Fruit fly (Drosophila melanogaster) whole organism, embryonic: Measurements from ENCODE around the gene RpL35A.
A peak's percentile ranks its signal among the peaks of the same experiment; 100 is the strongest.

Experiments
- Atf3 ChIP-seq: fragments of 200-800 bp; sonication (Bioruptor generic); optimal IDR thresholded peaks from 3 replicates; lab custom pipeline; 2016; ENCODE audit warnings: missing biosample characterization, missing genetic modification characterization
- CG10366 ChIP-seq: fragments of 200-800 bp; sonication (Bioruptor generic); IDR thresholded peaks from 2 replicates; pipeline ENCODE4 v1.3.6; 2022; ENCODE audit warnings: missing biosample characterization, missing genetic modification characterization
- CG10543 ChIP-seq: fragments of 200-800 bp; sonication (Bioruptor generic); optimal IDR thresholded peaks from 3 replicates; lab custom pipeline; 2017; ENCODE audit warnings: missing biosample characterization, mild to moderate bottlenecking, missing genetic modification characterization, moderate library complexity
- CG10979 ChIP-seq: fragments of 200-800 bp; sonication (Bioruptor generic); optimal IDR thresholded peaks from 2 replicates; lab custom pipeline; 2018; ENCODE audit warnings: missing biosample characterization, mild to moderate bottlenecking, missing genetic modification characterization, moderate library complexity
- CG11456 ChIP-seq: fragments of 200-800 bp; sonication (Bioruptor generic); IDR thresholded peaks from 3 replicates; pipeline ENCODE4 v1.3.6; 2022; ENCODE audit warnings: missing biosample characterization, missing genetic modification characterization
- CG12219 ChIP-seq: fragments of 200-800 bp; sonication (Bioruptor generic); optimal IDR thresholded peaks from 3 replicates; lab custom pipeline; 2018; ENCODE audit warnings: missing biosample characterization, mild to moderate bottlenecking, missing genetic modification characterization
- CG12236 ChIP-seq: fragments of 200-800 bp; sonication (Bioruptor generic); optimal IDR thresholded peaks from 2 replicates; lab custom pipeline; 2016; ENCODE audit warnings: missing biosample characterization, missing genetic modification characterization
- CG15479 ChIP-seq: fragments of 200-800 bp; sonication (Bioruptor generic); optimal IDR thresholded peaks from 3 replicates; lab custom pipeline; 2019; ENCODE audit warnings: missing biosample characterization, mild to moderate bottlenecking, missing genetic modification characterization, moderate library complexity
- CG17361 ChIP-seq: fragments of 200-800 bp; sonication (Bioruptor generic); IDR thresholded peaks from 3 replicates; pipeline ENCODE4 v1.3.6; 2022; ENCODE audit warnings: missing biosample characterization, missing genetic modification characterization
- CG2116 ChIP-seq: fragments of 200-800 bp; sonication (Bioruptor generic); optimal IDR thresholded peaks from 3 replicates; lab custom pipeline; 2018; ENCODE audit warnings: missing biosample characterization, mild to moderate bottlenecking, missing genetic modification characterization
- CG2875 ChIP-seq: fragments of 200-800 bp; sonication (Bioruptor generic); optimal IDR thresholded peaks from 2 replicates; lab custom pipeline; 2017; ENCODE audit warnings: missing biosample characterization, mild to moderate bottlenecking, missing genetic modification characterization, missing genetic modification reagents
- CG3407 ChIP-seq: fragments of 200-800 bp; sonication (Bioruptor generic); optimal IDR thresholded peaks from 2 replicates; lab custom pipeline; 2018; ENCODE audit warnings: missing biosample characterization, mild to moderate bottlenecking, missing genetic modification characterization
- CG43689 ChIP-seq: fragments of 200-800 bp; sonication (Bioruptor generic); IDR thresholded peaks from 2 replicates; pipeline ENCODE4 v1.3.6; 2022; ENCODE audit warnings: missing biosample characterization, missing genetic modification characterization
- CG4617 ChIP-seq: fragments of 200-800 bp; sonication (Bioruptor generic); optimal IDR thresholded peaks from 3 replicates; lab custom pipeline; 2016; ENCODE audit warnings: missing biosample characterization, missing genetic modification characterization, borderline replicate concordance
- CG5180 ChIP-seq: fragments of 200-800 bp; sonication (Bioruptor generic); optimal IDR thresholded peaks from 3 replicates; lab custom pipeline; 2017; ENCODE audit warnings: missing biosample characterization, missing genetic modification characterization, mild to moderate bottlenecking, moderate library complexity, missing genetic modification reagents
- CG6689 ChIP-seq: fragments of 200-800 bp; sonication (Bioruptor generic); IDR thresholded peaks from 2 replicates; pipeline ENCODE4 v1.3.6; 2022; ENCODE audit warnings: missing biosample characterization, missing genetic modification characterization
- CG6813 ChIP-seq: fragments of 200-800 bp; sonication (Bioruptor generic); optimal IDR thresholded peaks from 2 replicates; lab custom pipeline; 2017; ENCODE audit warnings: missing biosample characterization, missing genetic modification characterization, mild to moderate bottlenecking, moderate library complexity, missing genetic modification reagents
- CG7556 ChIP-seq: fragments of 200-800 bp; sonication (Bioruptor generic); optimal IDR thresholded peaks from 2 replicates; lab custom pipeline; 2017; ENCODE audit warnings: missing biosample characterization, mild to moderate bottlenecking, missing genetic modification characterization
- CG8290 ChIP-seq, 3 experiments: fragments of 200-800 bp; sonication (Bioruptor generic); optimal IDR thresholded peaks; 2 replicates each; lab custom pipeline; 2016 to 2019; ENCODE audit warnings: missing biosample characterization in 3 of 3, missing genetic modification characterization in 3 of 3, mild to moderate bottlenecking in 2 of 3, moderate library complexity in 1 of 3
- CG8924 ChIP-seq: fragments of 200-800 bp; optimal IDR thresholded peaks from 3 replicates; lab custom pipeline; 2019; ENCODE audit warnings: missing biosample characterization, mild to moderate bottlenecking, missing genetic modification characterization, moderate library complexity
- CG9215 ChIP-seq: fragments of 200-800 bp; sonication (Bioruptor generic); IDR thresholded peaks from 2 replicates; pipeline ENCODE4 v1.3.6; 2022; ENCODE audit warnings: missing biosample characterization, missing genetic modification characterization
- Dip2 ChIP-seq: fragments of 200-800 bp; sonication (Bioruptor generic); IDR thresholded peaks from 2 replicates; pipeline ENCODE4 v1.3.6; 2022; ENCODE audit warnings: missing biosample characterization, missing genetic modification characterization
- Dref ChIP-seq: fragments of 200-800 bp; sonication (Bioruptor generic); IDR thresholded peaks from 2 replicates; pipeline ENCODE4 v1.3.6; 2022; ENCODE audit warnings: missing biosample characterization, missing genetic modification characterization
- GATAe ChIP-seq: fragments of 200-800 bp; sonication (Bioruptor generic); conservative IDR thresholded peaks from 2 replicates; pipeline ENCODE4 v1.3.6; 2022; ENCODE audit warnings: missing biosample characterization, missing genetic modification characterization
- Gug ChIP-seq: fragments of 200-800 bp; sonication (Bioruptor generic); IDR thresholded peaks from 4 replicates; pipeline ENCODE4 v1.3.6; 2022; ENCODE audit warnings: missing biosample characterization, missing genetic modification characterization
- H15 ChIP-seq: fragments of 200-800 bp; sonication (Bioruptor generic); IDR thresholded peaks from 3 replicates; pipeline ENCODE4 v1.3.6; 2022; ENCODE audit warnings: missing biosample characterization, missing genetic modification characterization
- Hr3 ChIP-seq: fragments of 200-800 bp; sonication (Bioruptor generic); optimal IDR thresholded peaks from 3 replicates; lab custom pipeline; 2016; ENCODE audit warnings: missing biosample characterization, missing genetic modification characterization
- Neu2 ChIP-seq: fragments of 200-800 bp; sonication (Bioruptor generic); optimal IDR thresholded peaks from 3 replicates; lab custom pipeline; 2016; ENCODE audit warnings: missing biosample characterization, missing genetic modification characterization, borderline replicate concordance
- Oaz ChIP-seq: fragments of 200-800 bp; sonication (Bioruptor generic); IDR thresholded peaks from 2 replicates; pipeline ENCODE4 v1.3.6; 2022; ENCODE audit warnings: missing biosample characterization, missing genetic modification characterization
- Rfx ChIP-seq: fragments of 200-800 bp; sonication (Bioruptor generic); IDR thresholded peaks from 2 replicates; pipeline ENCODE4 v1.3.6; 2022; ENCODE audit warnings: missing biosample characterization, missing genetic modification characterization
- Scr ChIP-seq: fragments of 200-800 bp; sonication (Bioruptor generic); IDR thresholded peaks from 2 replicates; pipeline ENCODE4 v1.3.6; 2022; ENCODE audit warnings: missing biosample characterization, missing genetic modification characterization; ENCODE audit not compliant: partially characterized antibody
- Tbp ChIP-seq: fragments of >200 bp; optimal IDR thresholded peaks from 2 replicates; lab custom pipeline; 2018; ENCODE audit warnings: missing biosample characterization, missing genetic modification characterization
- Usf ChIP-seq: fragments of 200-800 bp; sonication (Bioruptor generic); optimal IDR thresholded peaks from 2 replicates; lab custom pipeline; 2017; ENCODE audit warnings: missing genotype, missing biosample characterization, missing genetic modification characterization
- ap ChIP-seq: fragments of 200-800 bp; sonication (Bioruptor generic); IDR thresholded peaks from 2 replicates; pipeline ENCODE4 v1.3.6; 2022; ENCODE audit warnings: missing biosample characterization, missing genetic modification characterization
- cas ChIP-seq: fragments of 200-800 bp; sonication (Bioruptor generic); IDR thresholded peaks from 2 replicates; pipeline ENCODE4 v1.3.6; 2022; ENCODE audit warnings: missing biosample characterization, missing genetic modification characterization
- cg ChIP-seq: fragments of 200-800 bp; sonication (Bioruptor generic); optimal IDR thresholded peaks from 3 replicates; lab custom pipeline; 2019; ENCODE audit warnings: missing biosample characterization, mild to moderate bottlenecking, missing genetic modification characterization, moderate library complexity
- disco-r ChIP-seq: fragments of 200-800 bp; sonication (Bioruptor generic); optimal IDR thresholded peaks from 2 replicates; lab custom pipeline; 2016; ENCODE audit warnings: missing biosample characterization, missing genetic modification characterization
- eve ChIP-seq, 2 experiments: fragments of >200 bp; optimal IDR thresholded peaks; 2 replicates each; lab custom pipeline; 2017; ENCODE audit warnings: missing biosample characterization in 2 of 2, missing genetic modification characterization in 2 of 2
- exex ChIP-seq: fragments of 200-800 bp; sonication (Bioruptor generic); optimal IDR thresholded peaks from 4 replicates; lab custom pipeline; 2018; ENCODE audit warnings: missing biosample characterization, mild to moderate bottlenecking, missing genetic modification characterization, moderate library complexity
- eyg ChIP-seq: fragments of 200-800 bp; sonication (Bioruptor generic); optimal IDR thresholded peaks from 3 replicates; lab custom pipeline; 2016; ENCODE audit warnings: missing biosample characterization, missing genetic modification characterization
- grau ChIP-seq: fragments of 200-800 bp; optimal IDR thresholded peaks from 3 replicates; lab custom pipeline; 2019; ENCODE audit warnings: missing biosample characterization, mild to moderate bottlenecking, missing genetic modification characterization, moderate library complexity
- lbe ChIP-seq: fragments of 200-800 bp; sonication (Bioruptor generic); optimal IDR thresholded peaks from 2 replicates; lab custom pipeline; 2016; ENCODE audit warnings: missing biosample characterization, mild to moderate bottlenecking, missing genetic modification characterization
- nau ChIP-seq: fragments of 200-800 bp; sonication (Bioruptor generic); optimal IDR thresholded peaks from 3 replicates; lab custom pipeline; 2017; ENCODE audit warnings: missing biosample characterization, mild to moderate bottlenecking, missing genetic modification characterization, missing genetic modification reagents
- onecut ChIP-seq: fragments of 200-800 bp; sonication (Bioruptor generic); IDR thresholded peaks from 2 replicates; pipeline ENCODE4 v1.3.6; 2022; ENCODE audit warnings: missing biosample characterization, missing genetic modification characterization
- peb ChIP-seq: fragments of 200-800 bp; sonication (Bioruptor generic); IDR thresholded peaks from 2 replicates; pipeline ENCODE4 v1.3.6; 2022; ENCODE audit warnings: missing biosample characterization, missing genetic modification characterization
- sima ChIP-seq: fragments of 200-800 bp; sonication (Bioruptor generic); optimal IDR thresholded peaks from 2 replicates; lab custom pipeline; 2016; ENCODE audit warnings: missing biosample characterization, missing genetic modification characterization
- sr ChIP-seq: fragments of 200-800 bp; sonication (Bioruptor generic); IDR thresholded peaks from 3 replicates; pipeline ENCODE4 v1.3.6; 2022; ENCODE audit warnings: missing biosample characterization, missing genetic modification characterization
- toy ChIP-seq: fragments of 200-800 bp; sonication (Bioruptor generic); IDR thresholded peaks from 2 replicates; pipeline ENCODE4 v1.3.6; 2022; ENCODE audit warnings: missing biosample characterization, missing genetic modification characterization
- vvl ChIP-seq: fragments of 200-800 bp; sonication (Bioruptor generic); IDR thresholded peaks from 2 replicates; pipeline ENCODE4 v1.3.6; 2022; ENCODE audit warnings: missing biosample characterization, missing genetic modification characterization
- zen ChIP-seq: fragments of 200-800 bp; sonication (Bioruptor generic); optimal IDR thresholded peaks from 3 replicates; lab custom pipeline; 2018; ENCODE audit warnings: missing biosample characterization, mild to moderate bottlenecking, missing genetic modification characterization, moderate library complexity
- zf30C ChIP-seq: fragments of 200-800 bp; sonication (Bioruptor generic); optimal IDR thresholded peaks from 3 replicates; lab custom pipeline; 2018; ENCODE audit warnings: missing biosample characterization, mild to moderate bottlenecking, missing genetic modification characterization

Gene RpL35A

dm6 chr3R:5466875-5467274 is at the start of gene RpL35A:
TSS of gene RpL35A (minus strand) at chr3R:5467101.
- TF ChIP-seq peb (GFP tag; lab: Robert Waterston, UW) (no peak), CG9215 (GFP tag; lab: Robert Waterston, UW) (no peak), toy (GFP tag; lab: Robert Waterston, UW) (no peak), CG12236 (peak; percentile 37), CG17361 (GFP tag; lab: Robert Waterston, UW) (peak; percentile 66; the same call in 2 of the 3 replicates), CG12219 (GFP tag; lab: Kevin White, UChicago) (peak; percentile 74), Rfx (GFP tag; lab: Robert Waterston, UW) (peak; percentile 73), Neu2 (GFP tag; lab: Kevin White, UChicago) (peak; percentile 19), GATAe (GFP tag; lab: Robert Waterston, UW) (no peak), cg (GFP tag; lab: Kevin White, UChicago) (no peak), sr (GFP tag; lab: Robert Waterston, UW) (peak; percentile 74; the same call in 2 of the 3 replicates), onecut (GFP tag; lab: Robert Waterston, UW) (peak; percentile 70), CG15479 (GFP tag; lab: Kevin White, UChicago) (no peak), CG6813 (GFP tag; lab: Kevin White, UChicago) (peak; percentile 84), cas (GFP tag; lab: Robert Waterston, UW) (no peak), Dref (GFP tag; lab: Robert Waterston, UW) (peak; percentile 40), grau (peak; percentile 57), Oaz (GFP tag; lab: Robert Waterston, UW) (no peak), disco-r (GFP tag; lab: Kevin White, UChicago) (peak; percentile 41), zf30C (GFP tag; lab: Kevin White, UChicago) (peak; percentile 58), nau (GFP tag; lab: Kevin White, UChicago) (no peak), eyg (peak; percentile 60), CG8290 (GFP tag; optimal IDR thresholded peaks at IDR 0.05; lab: Kevin White, UChicago) (peak; percentile 30), CG8290 (tag; optimal IDR thresholded peaks at IDR 0.05; lab: Kevin White, UChicago) (peak; percentile 54 to 69), sima (peak; percentile 12), Scr (GFP tag; lab: Robert Waterston, UW) (no peak), vvl (peak; percentile 69), CG10366 (GFP tag; lab: Robert Waterston, UW) (peak; percentile 34; the same call in 1 of the 2 replicates), Tbp (no peak), H15 (GFP tag; lab: Robert Waterston, UW) (0 out of 3 replicates have a peak, but pooled peaks have one; percentile 9), eve (GFP tag; optimal IDR thresholded peaks at IDR 0.05; lab: Kevin White, UChicago) (no peak), CG2116 (GFP tag; lab: Kevin White, UChicago) (no peak), ap (GFP tag; lab: Robert Waterston, UW) (peak; percentile 32; the same call in 1 of the 2 replicates), CG10979 (peak; percentile 60), Usf (GFP tag; lab: Kevin White, UChicago) (no peak), lbe (GFP tag; lab: Kevin White, UChicago) (peak; percentile 74), Gug (GFP tag; lab: Robert Waterston, UW) (no peak), CG5180 (GFP tag; lab: Kevin White, UChicago) (no peak), zen (tag; lab: Kevin White, UChicago) (peak; percentile 50), Dip2 (GFP tag; lab: Robert Waterston, UW) (no peak), CG11456 (peak; percentile 77; the same call in 2 of the 3 replicates), CG7556 (GFP tag; lab: Kevin White, UChicago) (no peak), Atf3 (GFP tag; lab: Kevin White, UChicago) (peak; percentile 10), exex (tag; lab: Kevin White, UChicago) (peak; percentile 26), Hr3 (GFP tag; lab: Kevin White, UChicago) (no peak), CG2875 (GFP tag; lab: Kevin White, UChicago) (peak; percentile 77), CG6689 (GFP tag; lab: Robert Waterston, UW) (no peak), CG4617 (GFP tag; lab: Kevin White, UChicago) (peak; percentile 21), CG3407 (GFP tag; lab: Kevin White, UChicago) (peak; percentile 70), CG8924 (peak; percentile 67), CG43689 (GFP tag; lab: Robert Waterston, UW) (no peak), CG10543 (GFP tag; lab: Kevin White, UChicago) (peak; percentile 80)
